Worm (Caenorhabditis elegans) whole organism, late embryonic: ENCODE data around the gene T04C12.9.

Source experiments
- C38D4.7 ChIP-seq: fragments of 200-800 bp; sonication (Bioruptor generic); optimal IDR thresholded peaks from 2 replicates; lab custom pipeline; 2018; ENCODE audit warnings: mild to moderate bottlenecking, missing genetic modification characterization, moderate library complexity, missing compliant biosample characterization
- Y22D7AL.16 ChIP-seq: sonication (generic microtip); optimal IDR thresholded peaks from 2 replicates; lab custom pipeline; 2016; ENCODE audit warnings: missing genetic modification characterization, missing compliant biosample characterization
- ama-1 ChIP-seq: fragments of 150-350 bp; optimal IDR thresholded peaks from 2 replicates; lab custom pipeline; 2014
- elt-2 ChIP-seq: sonication (generic microtip); optimal IDR thresholded peaks from 2 replicates; lab custom pipeline; 2016; ENCODE audit warnings: missing genetic modification reagents, missing genetic modification characterization, missing compliant biosample characterization
- hlh-8 ChIP-seq: sonication (generic microtip); optimal IDR thresholded peaks from 2 replicates; lab custom pipeline; 2016; ENCODE audit warnings: missing genotype, missing genetic modification characterization, missing compliant biosample characterization
- nhr-11 ChIP-seq: fragments of 150-350 bp; optimal IDR thresholded peaks from 2 replicates; lab custom pipeline; 2014; ENCODE audit warnings: missing biosample characterization, missing genetic modification characterization
- pat-9 ChIP-seq: fragments of 200-800 bp; sonication (Bioruptor generic); optimal IDR thresholded peaks from 2 replicates; lab custom pipeline; 2018; ENCODE audit warnings: mild to moderate bottlenecking, missing genetic modification characterization, moderate library complexity, missing compliant biosample characterization
- pha-4 ChIP-seq: fragments of 150-350 bp; optimal IDR thresholded peaks from 2 replicates; lab custom pipeline; 2018; ENCODE audit warnings: missing biosample characterization, missing genetic modification reagents, missing genetic modification characterization
- tbx-7 ChIP-seq: sonication (generic microtip); optimal IDR thresholded peaks from 2 replicates; lab custom pipeline; 2016; ENCODE audit warnings: missing genotype, missing genetic modification characterization, missing compliant biosample characterization

ce11 chrV:11082964-11083363 lies 19.9 kb upstream of the T04C12.9 start:
- TF ChIP-seq pat-9 (tag; lab: Kevin White, UChicago) = no peak
- TF ChIP-seq pha-4 = no peak
- no peak for TF ChIP-seq nhr-11
- TF ChIP-seq ama-1 = no peak
- no peak for TF ChIP-seq tbx-7 (tag; lab: Kevin White, UChicago)
- no peak for TF ChIP-seq hlh-8 (tag; lab: Kevin White, UChicago)
- no peak for TF ChIP-seq C38D4.7 (GFP tag; lab: Kevin White, UChicago)
- TF ChIP-seq Y22D7AL.16 (tag; lab: Kevin White, UChicago) = no peak
- TF ChIP-seq elt-2 (tag; lab: Kevin White, UChicago) = no peak
